Worm (Caenorhabditis elegans) whole organism, L4 larva: ENCODE measurements around the gene nprl-2.

ENCODE experiments used
- Y48G9A.11 ChIP-seq: fragments of 200-800 bp; sonication (Bioruptor generic); IDR thresholded peaks from 2 replicates; pipeline ENCODE4 v1.3.6; 2022; ENCODE audit warnings: missing genetic modification reagents, missing genetic modification characterization, missing compliant biosample characterization
- Y5F2A.4 ChIP-seq: fragments of 200-800 bp; sonication (Bioruptor generic); optimal IDR thresholded peaks from 2 replicates; lab custom pipeline; 2018; ENCODE audit warnings: mild to moderate bottlenecking, missing genetic modification characterization, missing compliant biosample characterization
- Y75B8A.6 ChIP-seq: fragments of 200-800 bp; sonication (Bioruptor generic); IDR thresholded peaks from 2 replicates; pipeline ENCODE4 v1.3.6; 2022; ENCODE audit warnings: missing genetic modification reagents, missing genetic modification characterization, missing compliant biosample characterization
- ama-1 ChIP-seq: fragments of 150-350 bp; optimal IDR thresholded peaks from 2 replicates; lab custom pipeline; 2014; ENCODE audit warnings: inconsistent platforms, mixed read lengths
- attf-4 ChIP-seq: sonication (generic microtip); optimal IDR thresholded peaks from 3 replicates; lab custom pipeline; 2017; ENCODE audit warnings: missing biosample characterization, missing genetic modification characterization
- ceh-20 ChIP-seq: fragments of 200-800 bp; sonication (Bioruptor generic); IDR thresholded peaks from 2 replicates; pipeline ENCODE4 v1.3.6; 2022; ENCODE audit warnings: missing genetic modification reagents, missing genetic modification characterization, missing compliant biosample characterization
- ceh-32 ChIP-seq: sonication (generic microtip); optimal IDR thresholded peaks from 2 replicates; lab custom pipeline; 2016; ENCODE audit warnings: mild to moderate bottlenecking, missing genetic modification characterization, missing compliant biosample characterization; ENCODE audit not compliant: poor library complexity
- ceh-44 ChIP-seq: fragments of 200-800 bp; sonication (Bioruptor generic); IDR thresholded peaks from 2 replicates; pipeline ENCODE4 v1.3.6; 2022; ENCODE audit warnings: missing genetic modification reagents, missing genetic modification characterization, missing compliant biosample characterization
- ceh-62 ChIP-seq: sonication (generic microtip); optimal IDR thresholded peaks from 2 replicates; lab custom pipeline; 2017; ENCODE audit warnings: missing biosample characterization, missing genetic modification characterization
- ctbp-1 ChIP-seq: fragments of 200-800 bp; sonication (Bioruptor generic); IDR thresholded peaks from 2 replicates; pipeline ENCODE4 v1.3.6; 2022; ENCODE audit warnings: missing genetic modification reagents, missing genetic modification characterization, missing compliant biosample characterization
- daf-12 ChIP-seq: fragments of 150-350 bp; optimal IDR thresholded peaks from 2 replicates; lab custom pipeline; 2014; ENCODE audit warnings: missing biosample characterization, missing genetic modification reagents, missing genetic modification characterization
- daf-16 ChIP-seq, 3 experiments: sonication (generic microtip); optimal IDR thresholded peaks; 2 replicates each; lab custom pipeline; 2016 to 2017; ENCODE audit warnings: missing genetic modification characterization in 3 of 3, missing genetic modification reagents in 3 of 3, mild to moderate bottlenecking in 2 of 3, missing compliant biosample characterization in 2 of 3, missing biosample characterization in 1 of 3, moderate library complexity in 1 of 3
- daf-19 ChIP-seq: fragments of 200-800 bp; sonication (Bioruptor generic); conservative IDR thresholded peaks from 2 replicates; pipeline ENCODE4 v1.3.6; 2022; ENCODE audit warnings: missing genetic modification characterization, missing compliant biosample characterization
- duxl-1 ChIP-seq: sonication (generic microtip); optimal IDR thresholded peaks from 2 replicates; lab custom pipeline; 2016; ENCODE audit warnings: mild to moderate bottlenecking, missing genetic modification characterization, moderate library complexity, missing compliant biosample characterization; ENCODE audit not compliant: poor library complexity
- dve-1 ChIP-seq: sonication (generic microtip); optimal IDR thresholded peaks from 2 replicates; lab custom pipeline; 2017; ENCODE audit warnings: antibody characterized with exemption, mild to moderate bottlenecking, missing genetic modification characterization, missing compliant biosample characterization; ENCODE audit not compliant: insufficient read depth
- hmg-1.1 ChIP-seq: fragments of 200-800 bp; sonication (Bioruptor generic); IDR thresholded peaks from 2 replicates; pipeline ENCODE4 v1.3.6; 2022; ENCODE audit warnings: missing genetic modification reagents, missing genetic modification characterization, missing compliant biosample characterization
- lim-7 ChIP-seq: fragments of 200-800 bp; sonication (Bioruptor generic); IDR thresholded peaks from 2 replicates; pipeline ENCODE4 v1.3.6; 2022; ENCODE audit warnings: missing genetic modification characterization, missing compliant biosample characterization
- lin-1 ChIP-seq: fragments of 200-800 bp; sonication (Bioruptor generic); IDR thresholded peaks from 2 replicates; pipeline ENCODE4 v1.3.6; 2022; ENCODE audit warnings: missing genetic modification reagents, missing genetic modification characterization, missing compliant biosample characterization
- lin-38 ChIP-seq: fragments of 200-800 bp; sonication (Bioruptor generic); IDR thresholded peaks from 2 replicates; pipeline ENCODE4 v1.3.6; 2022; ENCODE audit warnings: missing genetic modification reagents, missing genetic modification characterization, missing compliant biosample characterization
- lin-39 ChIP-seq: fragments of 150-350 bp; optimal IDR thresholded peaks from 2 replicates; lab custom pipeline; 2014; ENCODE audit warnings: missing biosample characterization, missing genetic modification reagents, missing genetic modification characterization
- madf-9 ChIP-seq: fragments of 200-800 bp; sonication (Bioruptor generic); conservative IDR thresholded peaks from 2 replicates; pipeline ENCODE4 v1.3.6; 2022; ENCODE audit warnings: missing genetic modification reagents, missing genetic modification characterization, missing compliant biosample characterization
- mdl-1 ChIP-seq, 2 experiments: fragments of 150-350 bp in 1 of 2; sonication (generic microtip) in 1 of 2; optimal IDR thresholded peaks; 2 replicates each; lab custom pipeline; 2014 to 2017; ENCODE audit warnings: missing biosample characterization in 2 of 2, missing genetic modification characterization in 2 of 2
- mdt-29 ChIP-seq: fragments of 200-800 bp; sonication (Bioruptor generic); IDR thresholded peaks from 2 replicates; pipeline ENCODE4 v1.3.6; 2022; ENCODE audit warnings: missing genetic modification reagents, missing genetic modification characterization, missing compliant biosample characterization
- mes-2 ChIP-seq: sonication (generic microtip); optimal IDR thresholded peaks from 2 replicates; lab custom pipeline; 2016; ENCODE audit warnings: missing genotype, mild to moderate bottlenecking, missing genetic modification characterization, missing compliant biosample characterization; ENCODE audit not compliant: poor library complexity, severe bottlenecking
- nhr-102 ChIP-seq: sonication (generic microtip); optimal IDR thresholded peaks from 2 replicates; lab custom pipeline; 2016; ENCODE audit warnings: mild to moderate bottlenecking, missing genetic modification characterization, moderate library complexity, missing compliant biosample characterization
- nhr-11 ChIP-seq: fragments of 150-350 bp; optimal IDR thresholded peaks from 2 replicates; lab custom pipeline; 2014; ENCODE audit warnings: missing biosample characterization, missing genetic modification characterization
- nhr-237 ChIP-seq: sonication (generic microtip); optimal IDR thresholded peaks from 2 replicates; lab custom pipeline; 2017; ENCODE audit warnings: missing biosample characterization, missing genetic modification characterization
- nhr-48 ChIP-seq: sonication (generic microtip); optimal IDR thresholded peaks from 2 replicates; lab custom pipeline; 2016; ENCODE audit warnings: mild to moderate bottlenecking, missing genetic modification characterization, missing compliant biosample characterization
- nhr-6 ChIP-seq: fragments of 150-350 bp; optimal IDR thresholded peaks from 2 replicates; lab custom pipeline; 2014; ENCODE audit warnings: missing biosample characterization, missing genetic modification characterization
- nhr-76 ChIP-seq: fragments of 150-350 bp; optimal IDR thresholded peaks from 2 replicates; lab custom pipeline; 2014; ENCODE audit warnings: missing biosample characterization, missing genetic modification characterization
- sdz-12 ChIP-seq: fragments of 200-800 bp; sonication (Bioruptor generic); optimal IDR thresholded peaks from 2 replicates; lab custom pipeline; 2018; ENCODE audit warnings: mild to moderate bottlenecking, missing genetic modification characterization, missing compliant biosample characterization
- spr-1 ChIP-seq: sonication (generic microtip); optimal IDR thresholded peaks from 2 replicates; lab custom pipeline; 2016; ENCODE audit warnings: mild to moderate bottlenecking, missing genetic modification characterization, missing compliant biosample characterization
- spr-3 ChIP-seq: fragments of 200-800 bp; sonication (Bioruptor generic); optimal IDR thresholded peaks from 2 replicates; lab custom pipeline; 2018; ENCODE audit warnings: mild to moderate bottlenecking, missing genetic modification characterization, missing compliant biosample characterization
- tra-1 ChIP-seq: fragments of 200-800 bp; sonication (Bioruptor generic); IDR thresholded peaks from 2 replicates; pipeline ENCODE4 v1.3.6; 2022; ENCODE audit warnings: missing genetic modification reagents, missing genetic modification characterization, missing compliant biosample characterization
- unc-130 ChIP-seq: sonication (generic microtip); optimal IDR thresholded peaks from 2 replicates; lab custom pipeline; 2016; ENCODE audit warnings: missing genetic modification reagents, missing genetic modification characterization, missing compliant biosample characterization
- zag-1 ChIP-seq: fragments of 150-350 bp; optimal IDR thresholded peaks from 2 replicates; lab custom pipeline; 2014; ENCODE audit warnings: missing biosample characterization, missing genetic modification characterization
- zfp-2 ChIP-seq: sonication (generic microtip); optimal IDR thresholded peaks from 2 replicates; lab custom pipeline; 2016; ENCODE audit warnings: mild to moderate bottlenecking, missing genetic modification characterization, missing compliant biosample characterization
- ztf-11 ChIP-seq: fragments of 150-350 bp; optimal IDR thresholded peaks from 2 replicates; lab custom pipeline; 2014; ENCODE audit warnings: missing biosample characterization, missing genetic modification characterization

The nprl-2 gene

ce11 chrIV:7573944-7574343, 17.3 kb downstream of the nprl-2 start (continued):
- TF ChIP-seq Y5F2A.4 (GFP tag; lab: Kevin White, UChicago) (peak; percentile 93), ceh-20 (no peak; the same call in none of the 2 replicates), daf-12 (tag; lab: Kevin White, UChicago) (no peak), lin-39 (tag; lab: Kevin White, UChicago) (no peak), spr-1 (peak; percentile 89), unc-130 (peak; percentile 95), ceh-32 (peak; percentile 31), daf-19 (no peak; the same call in 1 of the 2 replicates), zag-1 (tag; lab: Kevin White, UChicago) (no peak), tra-1 (GFP tag; lab: Robert Waterston, UW) (peak; percentile 90), ctbp-1 (GFP tag; lab: Robert Waterston, UW) (peak; percentile 94), lin-38 (GFP tag; lab: Robert Waterston, UW) (peak; percentile 90), madf-9 (GFP tag; lab: Robert Waterston, UW) (peak; percentile 88), zfp-2 (tag; lab: Kevin White, UChicago) (peak; percentile 73), daf-16 (GFP tag; optimal IDR thresholded peaks at IDR 0.05; lab: Kevin White, UChicago) (peak; percentile 73 to 97), daf-16 (tag; optimal IDR thresholded peaks at IDR 0.05; lab: Kevin White, UChicago) (peak; percentile 82), lin-1 (GFP tag; lab: Robert Waterston, UW) (peak; percentile 92), nhr-48 (tag; lab: Kevin White, UChicago) (peak; percentile 81)
- TF ChIP-seq, all 104 proteins: peak for 79

ce11 chrIV:7575147-7575768, 18.6 kb downstream of the nprl-2 start, which contains the start of gene cec-4:
Gene cec-4, plus strand, starts transcription at chrIV:7575718.
- TF ChIP-seq mdl-1 (tag; optimal IDR thresholded peaks at IDR 0.05; lab: Kevin White, UChicago) = no peak
- no peak for TF ChIP-seq nhr-11
- TF ChIP-seq sdz-12 (GFP tag; lab: Kevin White, UChicago) = no peak
- no peak for TF ChIP-seq ceh-32
- no peak for TF ChIP-seq nhr-237
- TF ChIP-seq daf-12 (tag; lab: Kevin White, UChicago) = no peak
- no peak for TF ChIP-seq ceh-62
- no peak for TF ChIP-seq lim-7 (GFP tag; lab: Robert Waterston, UW)
- no peak for TF ChIP-seq ceh-44 (GFP tag; lab: Robert Waterston, UW)
- TF ChIP-seq dve-1 = no peak
- TF ChIP-seq duxl-1 (tag; lab: Kevin White, UChicago) = no peak
- TF ChIP-seq nhr-102 = no peak
- TF ChIP-seq nhr-76 (tag; lab: Kevin White, UChicago) = no peak
- no peak for TF ChIP-seq attf-4 (tag; lab: Kevin White, UChicago)
- TF ChIP-seq zag-1 (tag; lab: Kevin White, UChicago) = no peak
- TF ChIP-seq Y75B8A.6 (GFP tag; lab: Robert Waterston, UW) = no peak
- TF ChIP-seq hmg-1.1 (GFP tag; lab: Robert Waterston, UW) = no peak
- TF ChIP-seq daf-16 (GFP tag; optimal IDR thresholded peaks at IDR 0.05; lab: Kevin White, UChicago) = no peak
- TF ChIP-seq daf-16 (tag; optimal IDR thresholded peaks at IDR 0.05; lab: Kevin White, UChicago) = no peak
- no peak for TF ChIP-seq ztf-11 (tag; lab: Kevin White, UChicago)
- no peak for TF ChIP-seq nhr-6 (tag; lab: Kevin White, UChicago)

ce11 chrIV:7578281-7578680, 21.7 kb downstream of the nprl-2 start, which contains the start of gene F32E10.5:
Gene F32E10.5, minus strand, starts transcription at chrIV:7578381.
- TF ChIP-seq spr-3 (GFP tag; lab: Kevin White, UChicago) = no peak
- TF ChIP-seq daf-16 (GFP tag; optimal IDR thresholded peaks at IDR 0.05; lab: Kevin White, UChicago) = no peak
- no peak for TF ChIP-seq daf-16 (tag; optimal IDR thresholded peaks at IDR 0.05; lab: Kevin White, UChicago)
- TF ChIP-seq Y48G9A.11 (GFP tag; lab: Robert Waterston, UW) = no peak
- peak; percentile 24 for TF ChIP-seq duxl-1 (tag; lab: Kevin White, UChicago)
- TF ChIP-seq mes-2 (tag; lab: Kevin White, UChicago) = no peak
- TF ChIP-seq ama-1 (lab: Kevin White, UChicago) = peak; percentile 21
- no peak for TF ChIP-seq mdt-29 (GFP tag; lab: Robert Waterston, UW)
- no peak for TF ChIP-seq tra-1 (GFP tag; lab: Robert Waterston, UW)
- TF ChIP-seq, all 104 proteins: peak for 2
